Worm (Caenorhabditis elegans) whole organism, L1 larva: ENCODE data around the gene cra-1.

Source experiments
- C16A3.4 ChIP-seq: fragments of 150-350 bp; optimal IDR thresholded peaks from 2 replicates; lab custom pipeline; 2014; ENCODE audit warnings: missing biosample characterization, missing genetic modification characterization
- F16B12.6 ChIP-seq: fragments of 150-350 bp; optimal IDR thresholded peaks from 2 replicates; lab custom pipeline; 2014; ENCODE audit warnings: missing biosample characterization, missing genetic modification characterization
- blmp-1 ChIP-seq: fragments of 150-350 bp; optimal IDR thresholded peaks from 2 replicates; lab custom pipeline; 2014; ENCODE audit warnings: missing biosample characterization, missing genetic modification characterization
- ceh-8 ChIP-seq: fragments of 200-800 bp; sonication (Bioruptor generic); optimal IDR thresholded peaks from 2 replicates; lab custom pipeline; 2018; ENCODE audit warnings: mild to moderate bottlenecking, missing genetic modification characterization, moderate library complexity, missing compliant biosample characterization
- ceh-88 ChIP-seq: fragments of 200-800 bp; sonication (Bioruptor generic); IDR thresholded peaks from 2 replicates; pipeline ENCODE4 v1.3.6; 2022; ENCODE audit warnings: missing genetic modification characterization, missing compliant biosample characterization
- dpl-1 ChIP-seq, 3 experiments: fragments of 150-350 bp in 2 of 3; sonication (generic microtip) in 1 of 3; optimal IDR thresholded peaks; 2 replicates each; lab custom pipeline; 2014 to 2017; ENCODE audit warnings: missing biosample characterization in 3 of 3, missing genetic modification characterization in 3 of 3, missing genetic modification reagents in 3 of 3
- dsc-1 ChIP-seq: sonication (generic microtip); optimal IDR thresholded peaks from 2 replicates; lab custom pipeline; 2016; ENCODE audit warnings: mild to moderate bottlenecking, missing genetic modification characterization, missing compliant biosample characterization
- efl-1 ChIP-seq, 4 experiments: fragments of 150-350 bp; optimal IDR thresholded peaks in 3 of 4; peaks in 1 of 4; 1 replicate in 1 of 4; 2 replicates in 3 of 4; lab custom pipeline; 2014; ENCODE audit warnings: missing biosample characterization in 2 of 4, missing genetic modification characterization in 2 of 4, missing genetic modification reagents in 2 of 4
- elt-3 ChIP-seq, 6 experiments: fragments of 150-350 bp in 1 of 6; sonication (generic microtip); optimal IDR thresholded peaks; 2 replicates each; lab custom pipeline; 2017 to 2018; ENCODE audit warnings: missing biosample characterization in 6 of 6, missing genetic modification characterization in 6 of 6, inconsistent platforms in 1 of 6
- irx-1 ChIP-seq: sonication (generic microtip); optimal IDR thresholded peaks from 2 replicates; lab custom pipeline; 2016; ENCODE audit warnings: missing genetic modification characterization, missing compliant biosample characterization
- lin-13 ChIP-seq: fragments of 150-350 bp; optimal IDR thresholded peaks from 2 replicates; lab custom pipeline; 2014; ENCODE audit warnings: missing biosample characterization, missing genetic modification reagents, missing genetic modification characterization
- lin-14 ChIP-seq: fragments of 200-800 bp; sonication (Bioruptor generic); optimal IDR thresholded peaks from 2 replicates; lab custom pipeline; 2018; ENCODE audit warnings: mild to moderate bottlenecking, missing genetic modification characterization, moderate library complexity, missing compliant biosample characterization
- lin-35 ChIP-seq, 2 experiments: fragments of 150-350 bp; optimal IDR thresholded peaks; 2 replicates each; lab custom pipeline; 2014; ENCODE audit warnings: missing biosample characterization in 2 of 2, missing genetic modification characterization in 2 of 2, missing genetic modification reagents in 2 of 2
- lir-3 ChIP-seq: sonication (generic microtip); optimal IDR thresholded peaks from 2 replicates; lab custom pipeline; 2016; ENCODE audit warnings: mild to moderate bottlenecking, missing genetic modification characterization, moderate library complexity, missing compliant biosample characterization; ENCODE audit not compliant: poor library complexity
- lsy-2 ChIP-seq, 2 experiments: fragments of 150-350 bp; optimal IDR thresholded peaks; 2 replicates each; lab custom pipeline; 2014; ENCODE audit warnings: missing biosample characterization in 2 of 2, missing genetic modification characterization in 2 of 2
- mdl-1 ChIP-seq, 2 experiments: fragments of 150-350 bp; optimal IDR thresholded peaks; 2 replicates each; lab custom pipeline; 2014 to 2017; ENCODE audit warnings: missing biosample characterization in 2 of 2, missing genetic modification characterization in 2 of 2, inconsistent platforms in 1 of 2
- mep-1 ChIP-seq: fragments of 150-350 bp; optimal IDR thresholded peaks from 2 replicates; lab custom pipeline; 2014; ENCODE audit warnings: missing biosample characterization, missing genetic modification characterization
- nhr-12 ChIP-seq: sonication (generic microtip); optimal IDR thresholded peaks from 2 replicates; lab custom pipeline; 2017; ENCODE audit warnings: missing biosample characterization, missing genetic modification characterization
- nhr-19 ChIP-seq: fragments of 200-800 bp; sonication (Bioruptor generic); conservative IDR thresholded peaks from 2 replicates; pipeline ENCODE4 v1.3.6; 2022; ENCODE audit warnings: missing genetic modification characterization, missing compliant biosample characterization
- nhr-20 ChIP-seq: sonication (generic microtip); optimal IDR thresholded peaks from 2 replicates; lab custom pipeline; 2016; ENCODE audit warnings: mild to moderate bottlenecking, missing genetic modification characterization, missing compliant biosample characterization
- nhr-237 ChIP-seq: fragments of 150-350 bp; optimal IDR thresholded peaks from 2 replicates; lab custom pipeline; 2014; ENCODE audit warnings: missing biosample characterization, missing genetic modification characterization
- nhr-71 ChIP-seq: sonication (generic microtip); optimal IDR thresholded peaks from 2 replicates; lab custom pipeline; 2016; ENCODE audit warnings: mild to moderate bottlenecking, missing genetic modification characterization, moderate library complexity, missing compliant biosample characterization
- nhr-76 ChIP-seq: sonication (generic microtip); optimal IDR thresholded peaks from 2 replicates; lab custom pipeline; 2017; ENCODE audit warnings: missing biosample characterization, missing genetic modification characterization
- nhr-77 ChIP-seq: fragments of 150-350 bp; optimal IDR thresholded peaks from 2 replicates; lab custom pipeline; 2014; ENCODE audit warnings: missing biosample characterization, missing genetic modification characterization
- nhr-85 ChIP-seq: sonication (generic microtip); peaks from one replicate; lab custom pipeline; 2016; ENCODE audit warnings: missing genetic modification characterization, inconsistent platforms, missing compliant biosample characterization
- rnt-1 ChIP-seq: sonication (generic microtip); optimal IDR thresholded peaks from 2 replicates; lab custom pipeline; 2016; ENCODE audit warnings: mild to moderate bottlenecking, missing genetic modification characterization, moderate library complexity, missing compliant biosample characterization
- skn-1 ChIP-seq: fragments of 150-350 bp; optimal IDR thresholded peaks from 2 replicates; lab custom pipeline; 2014; ENCODE audit warnings: missing biosample characterization, missing genetic modification characterization
- snu-23 ChIP-seq: sonication (generic microtip); optimal IDR thresholded peaks from 2 replicates; lab custom pipeline; 2016; ENCODE audit warnings: missing genetic modification characterization, missing compliant biosample characterization
- swsn-7 ChIP-seq: sonication (generic microtip); optimal IDR thresholded peaks from 2 replicates; lab custom pipeline; 2016; ENCODE audit warnings: missing genetic modification characterization, missing compliant biosample characterization
- tbx-2 ChIP-seq: sonication (generic microtip); optimal IDR thresholded peaks from 2 replicates; lab custom pipeline; 2016; ENCODE audit warnings: missing genetic modification characterization, missing compliant biosample characterization
- unc-130 ChIP-seq: fragments of 150-350 bp; optimal IDR thresholded peaks from 2 replicates; lab custom pipeline; 2017; ENCODE audit warnings: missing biosample characterization, missing genetic modification characterization, inconsistent platforms
- unc-86 ChIP-seq: sonication (generic microtip); optimal IDR thresholded peaks from 2 replicates; lab custom pipeline; 2016; ENCODE audit warnings: missing genetic modification characterization, missing compliant biosample characterization
- unc-98 ChIP-seq: fragments of 200-800 bp; sonication (Bioruptor generic); IDR thresholded peaks from 2 replicates; pipeline ENCODE4 v1.3.6; 2022; ENCODE audit warnings: missing genetic modification characterization, missing compliant biosample characterization
- vab-15 ChIP-seq: sonication (generic microtip); optimal IDR thresholded peaks from 2 replicates; lab custom pipeline; 2017; ENCODE audit warnings: missing genotype, mild to moderate bottlenecking, missing genetic modification characterization, missing compliant biosample characterization
- xbp-1 ChIP-seq: sonication (generic microtip); optimal IDR thresholded peaks from 2 replicates; lab custom pipeline; 2016; ENCODE audit warnings: missing genetic modification characterization, missing compliant biosample characterization

cra-1 gene

ce11 chrIII:6869268-6869667 lies at the start of gene cra-1, which contains the start of gene kbp-1:
cra-1 (minus strand) TSS chrIII:6869460.
kbp-1 (plus strand) TSS chrIII:6869633.
- TF ChIP-seq nhr-12 (tag; lab: Kevin White, UChicago) (no peak), lin-14 (peak; percentile 36), mep-1 (tag; lab: Kevin White, UChicago) (peak; percentile 55), lsy-2 (tag; optimal IDR thresholded peaks at IDR 0.05; lab: Kevin White, UChicago) (peak; percentile 20 to 77), nhr-20 (tag; lab: Kevin White, UChicago) (peak; percentile 21), dsc-1 (no peak), xbp-1 (tag; lab: Kevin White, UChicago) (peak; percentile 7), F16B12.6 (peak; percentile 7), C16A3.4 (peak; percentile 53), elt-3 (tag; optimal IDR thresholded peaks at IDR 0.05; lab: Kevin White, UChicago) (peak in 1 of 6 experiments; percentile 33), lin-13 (GFP tag; lab: Kevin White, UChicago) (no peak), snu-23 (peak; percentile 43), nhr-85 (no peak), nhr-71 (tag; lab: Kevin White, UChicago) (peak; percentile 56), irx-1 (tag; lab: Kevin White, UChicago) (no peak), lin-35 (GFP tag; optimal IDR thresholded peaks at IDR 0.05; lab: Kevin White, UChicago) (peak; percentile 87 to 95), nhr-237 (tag; lab: Kevin White, UChicago) (no peak), rnt-1 (tag; lab: Kevin White, UChicago) (peak; percentile 36), nhr-19 (GFP tag; lab: Robert Waterston, UW) (peak; percentile 14; the same call in 1 of the 2 replicates), tbx-2 (peak; percentile 21), lir-3 (tag; lab: Kevin White, UChicago) (no peak), nhr-77 (tag; lab: Kevin White, UChicago) (peak; percentile 8), dpl-1 (GFP tag; optimal IDR thresholded peaks at IDR 0.05; lab: Kevin White, UChicago) (peak; percentile 81 to 91 (median 87)), unc-130 (tag; lab: Kevin White, UChicago) (peak; percentile 26), efl-1 (optimal IDR thresholded peaks at IDR 0.05; lab: Kevin White, UChicago) (peak; percentile 83 to 90), efl-1 (GFP tag; optimal IDR thresholded peaks at IDR 0.05 in 1 of 2; lab: Kevin White, UChicago) (peak; percentile 91 to 99), skn-1 (peak; percentile 45), blmp-1 (tag; lab: Kevin White, UChicago) (peak; percentile 50)

DNA sequence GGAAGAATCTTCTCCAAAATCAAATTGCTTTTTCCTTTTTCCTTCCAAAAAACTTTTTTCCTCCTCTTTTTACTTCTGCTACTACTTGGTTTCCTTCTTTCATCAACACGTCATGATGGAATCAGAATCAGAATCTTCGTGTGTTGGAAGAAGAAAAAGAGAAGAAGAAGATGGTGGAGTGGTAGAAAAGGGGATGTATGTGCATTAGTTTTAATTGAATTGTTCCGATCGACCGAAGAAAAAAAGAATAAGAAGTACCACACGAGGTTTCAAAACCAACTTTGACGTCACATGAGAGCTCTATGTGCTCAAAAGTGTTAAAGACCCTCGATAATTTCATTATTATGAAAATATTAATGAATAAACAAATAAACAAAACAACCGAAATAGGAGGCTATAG lies 45.6 kb upstream of the cra-1 start:
- TF ChIP-seq nhr-71 (tag; lab: Kevin White, UChicago) (peak; percentile 3), vab-15 (no peak), unc-86 (tag; lab: Kevin White, UChicago) (peak; percentile 6), lin-14 (peak; percentile 62), unc-98 (GFP tag; lab: Robert Waterston, UW) (no peak), nhr-12 (tag; lab: Kevin White, UChicago) (no peak), swsn-7 (tag; lab: Kevin White, UChicago) (no peak), blmp-1 (tag; lab: Kevin White, UChicago) (no peak)
- TF ChIP-seq, all 84 proteins: peak for 3

- TF ChIP-seq mdl-1 (tag; optimal IDR thresholded peaks at IDR 0.05; lab: Kevin White, UChicago) (no peak), lin-14 (peak; percentile 2)
- TF ChIP-seq, all 84 proteins: peak for 1
Observed at ce11 chrIII:6912381-6912780, 43.1 kb upstream of the cra-1 start, which contains the start of gene pdf-1. pdf-1 (minus strand) TSS chrIII:6912481.

- TF ChIP-seq unc-130 (tag; lab: Kevin White, UChicago): peak; percentile 10
- no peak for TF ChIP-seq ceh-88 (GFP tag; lab: Robert Waterston, UW)
Observed at ce11 chrIII:6906409-6906808, 37.1 kb upstream of the cra-1 start, which contains the start of gene T07E3.2. T07E3.2 (plus strand) TSS chrIII:6906709.

ce11 chrIII:6904468-6904867 lies 35.2 kb upstream of the cra-1 start:
- TF ChIP-seq lsy-2 (tag; optimal IDR thresholded peaks at IDR 0.05; lab: Kevin White, UChicago) (peak in 1 of 2 experiments; percentile 51), efl-1 (optimal IDR thresholded peaks at IDR 0.05; lab: Kevin White, UChicago) (no peak), efl-1 (GFP tag; optimal IDR thresholded peaks at IDR 0.05 in 1 of 2; lab: Kevin White, UChicago) (peak in 1 of 2 experiments; percentile 58), nhr-76 (tag; lab: Kevin White, UChicago) (no peak), rnt-1 (tag; lab: Kevin White, UChicago) (peak; percentile 52), ceh-8 (no peak), lin-14 (peak; percentile 6)
- TF ChIP-seq, all 84 proteins: peak for 4
